Worm (Caenorhabditis elegans) whole organism, early embryonic: ENCODE measurements around the gene toca-2.

Experiments used
- B0310.2 ChIP-seq: sonication (generic microtip); optimal IDR thresholded peaks from 2 replicates; lab custom pipeline; 2016; ENCODE audit warnings: mild to moderate bottlenecking, missing genetic modification characterization, missing compliant biosample characterization
- F13C5.2 ChIP-seq: sonication (generic microtip); optimal IDR thresholded peaks from 2 replicates; lab custom pipeline; 2017; ENCODE audit warnings: mild to moderate bottlenecking, missing genetic modification characterization, inconsistent platforms, missing compliant biosample characterization
- aly-1 ChIP-seq: sonication (generic microtip); optimal IDR thresholded peaks from 2 replicates; lab custom pipeline; 2016; ENCODE audit warnings: missing genetic modification characterization, missing compliant biosample characterization
- ama-1 ChIP-seq: fragments of 150-350 bp; optimal IDR thresholded peaks from 2 replicates; lab custom pipeline; 2014
- ceh-36 ChIP-seq: sonication (generic microtip); optimal IDR thresholded peaks from 2 replicates; lab custom pipeline; 2016; ENCODE audit warnings: missing genetic modification characterization, inconsistent platforms, missing compliant biosample characterization
- ets-7 ChIP-seq: sonication (generic microtip); optimal IDR thresholded peaks from 2 replicates; lab custom pipeline; 2016; ENCODE audit warnings: missing genotype, missing genetic modification characterization, missing compliant biosample characterization
- flt-1 ChIP-seq: fragments of 200-800 bp; sonication (Bioruptor generic); IDR thresholded peaks from 2 replicates; pipeline ENCODE4 v1.3.6; 2022; ENCODE audit warnings: missing genetic modification characterization, missing compliant biosample characterization
- hmbx-1 ChIP-seq: sonication (generic microtip); optimal IDR thresholded peaks from 2 replicates; lab custom pipeline; 2016; ENCODE audit warnings: mild to moderate bottlenecking, missing genetic modification characterization, missing compliant biosample characterization
- hmg-4 ChIP-seq: fragments of 200-800 bp; sonication (Bioruptor generic); optimal IDR thresholded peaks from 2 replicates; lab custom pipeline; 2018; ENCODE audit warnings: mild to moderate bottlenecking, missing genetic modification characterization, missing compliant biosample characterization
- pes-1 ChIP-seq: fragments of 200-800 bp; sonication (Bioruptor generic); IDR thresholded peaks from 2 replicates; pipeline ENCODE4 v1.3.6; 2022; ENCODE audit warnings: missing genetic modification reagents, missing genetic modification characterization, missing compliant biosample characterization
- tbx-11 ChIP-seq: fragments of 200-800 bp; sonication (Bioruptor generic); IDR thresholded peaks from 2 replicates; pipeline ENCODE4 v1.3.6; 2022; ENCODE audit warnings: missing genetic modification characterization, missing compliant biosample characterization
- tbx-37 ChIP-seq: fragments of 200-800 bp; sonication (Bioruptor generic); conservative IDR thresholded peaks from 2 replicates; pipeline ENCODE4 v1.3.6; 2022; ENCODE audit warnings: missing genetic modification reagents, missing genetic modification characterization, missing compliant biosample characterization
- tra-4 ChIP-seq: sonication (generic microtip); optimal IDR thresholded peaks from 2 replicates; lab custom pipeline; 2017; ENCODE audit warnings: missing genetic modification characterization, missing compliant biosample characterization

DNA sequence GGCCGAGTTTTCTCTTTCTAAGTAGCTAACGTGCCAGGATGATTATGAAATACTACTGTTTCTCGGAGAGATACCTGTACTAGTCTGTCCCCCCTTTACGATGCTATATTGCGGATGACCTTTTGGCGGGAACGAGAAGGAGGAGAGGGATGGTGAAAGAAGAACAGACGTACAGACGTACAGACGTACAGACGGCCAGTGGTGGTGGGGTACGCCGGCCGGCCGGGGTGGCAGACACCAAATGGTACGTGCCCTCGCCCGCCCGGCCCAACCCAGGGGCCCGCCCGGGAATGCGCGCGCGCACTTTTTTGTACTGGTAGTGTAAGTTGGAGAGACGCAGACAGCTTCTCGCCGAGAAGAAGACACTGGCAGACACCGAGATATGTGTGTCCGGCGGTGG is 34.6 kb upstream of the toca-2 start:
- TF ChIP-seq ama-1 (lab: Kevin White, UChicago) (no peak), hmbx-1 (tag; lab: Kevin White, UChicago) (no peak), tra-4 (peak; percentile 11), ceh-36 (tag; lab: Kevin White, UChicago) (peak; percentile 29), flt-1 (GFP tag; lab: Robert Waterston, UW) (peak; percentile 35), tbx-11 (peak; percentile 37; the same call in 1 of the 2 replicates), hmg-4 (GFP tag; lab: Kevin White, UChicago) (peak; percentile 88), F13C5.2 (tag; lab: Kevin White, UChicago) (peak; percentile 25), pes-1 (GFP tag; lab: Robert Waterston, UW) (0 out of 2 replicates have a peak, but pooled peaks have one; percentile 26), B0310.2 (tag; lab: Kevin White, UChicago) (peak; percentile 48), aly-1 (tag; lab: Kevin White, UChicago) (peak; percentile 46), tbx-37 (GFP tag; lab: Robert Waterston, UW) (no peak), ets-7 (no peak)
